Worm (Caenorhabditis elegans) whole organism, late embryonic: ENCODE results near the gene Y57A10A.13.

Experiments used
- C08G9.2 ChIP-seq: sonication (generic microtip); optimal IDR thresholded peaks from 2 replicates; lab custom pipeline; 2016; ENCODE audit warnings: mild to moderate bottlenecking, missing genetic modification characterization, moderate library complexity, missing compliant biosample characterization
- C38D4.7 ChIP-seq: fragments of 200-800 bp; sonication (Bioruptor generic); optimal IDR thresholded peaks from 2 replicates; lab custom pipeline; 2018; ENCODE audit warnings: mild to moderate bottlenecking, missing genetic modification characterization, moderate library complexity, missing compliant biosample characterization
- F13H6.1 ChIP-seq: sonication (generic microtip); optimal IDR thresholded peaks from 2 replicates; lab custom pipeline; 2016; ENCODE audit warnings: missing genetic modification characterization, missing compliant biosample characterization
- K02D7.2 ChIP-seq: sonication (generic microtip); optimal IDR thresholded peaks from 2 replicates; lab custom pipeline; 2017; ENCODE audit warnings: mild to moderate bottlenecking, missing genetic modification characterization, missing compliant biosample characterization
- T23F11.4 ChIP-seq: fragments of 200-800 bp; sonication (Bioruptor generic); optimal IDR thresholded peaks from 2 replicates; lab custom pipeline; 2018; ENCODE audit warnings: mild to moderate bottlenecking, missing genetic modification characterization, missing compliant biosample characterization
- Y22D7AL.16 ChIP-seq: sonication (generic microtip); optimal IDR thresholded peaks from 2 replicates; lab custom pipeline; 2016; ENCODE audit warnings: missing genetic modification characterization, missing compliant biosample characterization
- ahr-1 ChIP-seq: sonication (generic microtip); optimal IDR thresholded peaks from 2 replicates; lab custom pipeline; 2016; ENCODE audit warnings: missing genetic modification characterization, missing compliant biosample characterization
- ama-1 ChIP-seq: fragments of 150-350 bp; optimal IDR thresholded peaks from 2 replicates; lab custom pipeline; 2014
- ceh-14 ChIP-seq: sonication (generic microtip); optimal IDR thresholded peaks from 2 replicates; lab custom pipeline; 2016; ENCODE audit warnings: missing genotype, missing genetic modification characterization, missing compliant biosample characterization
- ceh-18 ChIP-seq: sonication (generic microtip); optimal IDR thresholded peaks from 2 replicates; lab custom pipeline; 2016; ENCODE audit warnings: missing genetic modification characterization, missing compliant biosample characterization
- ceh-19 ChIP-seq: fragments of 200-800 bp; sonication (Bioruptor generic); optimal IDR thresholded peaks from 2 replicates; lab custom pipeline; 2018; ENCODE audit warnings: mild to moderate bottlenecking, missing genetic modification characterization, missing compliant biosample characterization
- ceh-31 ChIP-seq: sonication (generic microtip); optimal IDR thresholded peaks from 2 replicates; lab custom pipeline; 2016; ENCODE audit warnings: missing genetic modification characterization, missing compliant biosample characterization
- ceh-34 ChIP-seq: sonication (generic microtip); optimal IDR thresholded peaks from 2 replicates; lab custom pipeline; 2016; ENCODE audit warnings: mild to moderate bottlenecking, missing genetic modification characterization, missing compliant biosample characterization
- ceh-48 ChIP-seq: sonication (generic microtip); optimal IDR thresholded peaks from 2 replicates; lab custom pipeline; 2016; ENCODE audit warnings: missing genetic modification characterization, inconsistent platforms, missing compliant biosample characterization
- ceh-6 ChIP-seq: fragments of 200-800 bp; sonication (Bioruptor generic); optimal IDR thresholded peaks from 2 replicates; lab custom pipeline; 2018; ENCODE audit warnings: mild to moderate bottlenecking, missing genetic modification characterization, missing compliant biosample characterization
- che-1 ChIP-seq: sonication (generic microtip); optimal IDR thresholded peaks from 2 replicates; lab custom pipeline; 2016; ENCODE audit warnings: mild to moderate bottlenecking, missing genetic modification characterization, missing compliant biosample characterization
- dve-1 ChIP-seq: sonication (generic microtip); optimal IDR thresholded peaks from 2 replicates; lab custom pipeline; 2017; ENCODE audit warnings: antibody characterized with exemption, mild to moderate bottlenecking, missing genetic modification characterization, missing compliant biosample characterization
- elt-2 ChIP-seq: sonication (generic microtip); optimal IDR thresholded peaks from 2 replicates; lab custom pipeline; 2016; ENCODE audit warnings: missing genetic modification reagents, missing genetic modification characterization, missing compliant biosample characterization
- elt-4 ChIP-seq: sonication (generic microtip); optimal IDR thresholded peaks from 2 replicates; lab custom pipeline; 2016; ENCODE audit warnings: missing genetic modification characterization, missing compliant biosample characterization
- eyg-1 ChIP-seq: sonication (generic microtip); optimal IDR thresholded peaks from 2 replicates; lab custom pipeline; 2016; ENCODE audit warnings: missing genotype, missing genetic modification characterization, missing compliant biosample characterization
- fax-1 ChIP-seq: sonication (generic microtip); optimal IDR thresholded peaks from 2 replicates; lab custom pipeline; 2016; ENCODE audit warnings: missing genotype, missing genetic modification characterization, missing compliant biosample characterization
- fkh-10 ChIP-seq: fragments of 150-350 bp; optimal IDR thresholded peaks from 2 replicates; lab custom pipeline; 2014; ENCODE audit warnings: missing biosample characterization, missing genetic modification reagents, missing genetic modification characterization
- gmeb-2 ChIP-seq: sonication (generic microtip); optimal IDR thresholded peaks from 2 replicates; lab custom pipeline; 2016; ENCODE audit warnings: missing genetic modification characterization, inconsistent platforms, missing compliant biosample characterization
- hlh-13 ChIP-seq: fragments of 200-800 bp; sonication (Bioruptor generic); optimal IDR thresholded peaks from 2 replicates; lab custom pipeline; 2018; ENCODE audit warnings: mild to moderate bottlenecking, missing genetic modification characterization, missing compliant biosample characterization
- hlh-15 ChIP-seq: sonication (generic microtip); optimal IDR thresholded peaks from 2 replicates; lab custom pipeline; 2016; ENCODE audit warnings: missing genetic modification characterization, missing compliant biosample characterization
- hlh-6 ChIP-seq: sonication (generic microtip); optimal IDR thresholded peaks from 2 replicates; lab custom pipeline; 2016; ENCODE audit warnings: missing genotype, missing genetic modification characterization, missing compliant biosample characterization
- lim-6 ChIP-seq: sonication (generic microtip); optimal IDR thresholded peaks from 2 replicates; lab custom pipeline; 2016; ENCODE audit warnings: missing genetic modification characterization, missing compliant biosample characterization
- mec-3 ChIP-seq: sonication (generic microtip); optimal IDR thresholded peaks from 2 replicates; lab custom pipeline; 2016; ENCODE audit warnings: borderline replicate concordance, missing genetic modification characterization, missing compliant biosample characterization
- nhr-232 ChIP-seq: sonication (generic microtip); optimal IDR thresholded peaks from 2 replicates; lab custom pipeline; 2016; ENCODE audit warnings: missing genetic modification characterization, missing compliant biosample characterization
- npax-4 ChIP-seq: sonication (generic microtip); optimal IDR thresholded peaks from 2 replicates; lab custom pipeline; 2016; ENCODE audit warnings: missing genetic modification characterization, missing compliant biosample characterization
- odd-2 ChIP-seq: sonication (generic microtip); optimal IDR thresholded peaks from 2 replicates; lab custom pipeline; 2017; ENCODE audit warnings: antibody characterized with exemption, mild to moderate bottlenecking, missing genetic modification characterization, missing compliant biosample characterization
- pat-9 ChIP-seq: fragments of 200-800 bp; sonication (Bioruptor generic); optimal IDR thresholded peaks from 2 replicates; lab custom pipeline; 2018; ENCODE audit warnings: mild to moderate bottlenecking, missing genetic modification characterization, moderate library complexity, missing compliant biosample characterization
- pha-2 ChIP-seq: sonication (generic microtip); optimal IDR thresholded peaks from 2 replicates; lab custom pipeline; 2017; ENCODE audit warnings: mild to moderate bottlenecking, missing genetic modification characterization, missing compliant biosample characterization
- pha-4 ChIP-seq: fragments of 150-350 bp; optimal IDR thresholded peaks from 2 replicates; lab custom pipeline; 2018; ENCODE audit warnings: missing biosample characterization, missing genetic modification reagents, missing genetic modification characterization
- pqm-1 ChIP-seq: sonication (generic microtip); optimal IDR thresholded peaks from 2 replicates; lab custom pipeline; 2016; ENCODE audit warnings: missing genetic modification characterization, missing compliant biosample characterization
- pros-1 ChIP-seq: fragments of 150-350 bp; optimal IDR thresholded peaks from 2 replicates; lab custom pipeline; 2014; ENCODE audit warnings: missing biosample characterization, missing genetic modification reagents, missing genetic modification characterization
- ref-2 ChIP-seq: sonication (generic microtip); optimal IDR thresholded peaks from 2 replicates; lab custom pipeline; 2016; ENCODE audit warnings: missing genetic modification characterization, missing compliant biosample characterization
- rnt-1 ChIP-seq: sonication (generic microtip); optimal IDR thresholded peaks from 2 replicates; lab custom pipeline; 2016; ENCODE audit warnings: missing genetic modification characterization, missing compliant biosample characterization
- sox-2 ChIP-seq: fragments of 200-800 bp; sonication (Bioruptor generic); IDR thresholded peaks from 2 replicates; pipeline ENCODE4 v1.3.6; 2022; ENCODE audit warnings: missing genetic modification reagents, missing genetic modification characterization, missing compliant biosample characterization
- tbx-2 ChIP-seq: sonication (generic microtip); optimal IDR thresholded peaks from 2 replicates; lab custom pipeline; 2016; ENCODE audit warnings: missing genetic modification characterization, missing compliant biosample characterization
- ttx-3 ChIP-seq: sonication (generic microtip); optimal IDR thresholded peaks from 2 replicates; lab custom pipeline; 2016; ENCODE audit warnings: missing genetic modification reagents, missing genetic modification characterization, missing compliant biosample characterization
- unc-3 ChIP-seq, 2 experiments: fragments of 200-800 bp in 1 of 2; sonication (Bioruptor generic) in 1 of 2; sonication (generic microtip) in 1 of 2; conservative IDR thresholded peaks in 1 of 2; optimal IDR thresholded peaks in 1 of 2; 2 replicates each; pipeline versions ENCODE4 v1.3.6 to Lab custom; 2016 to 2022; ENCODE audit warnings: missing compliant biosample characterization in 2 of 2, missing genetic modification characterization in 2 of 2, missing genetic modification reagents in 1 of 2
- unc-55 ChIP-seq: sonication (generic microtip); optimal IDR thresholded peaks from 2 replicates; lab custom pipeline; 2017; ENCODE audit warnings: missing biosample characterization, missing genetic modification reagents, missing genetic modification characterization
- zip-5 ChIP-seq: sonication (generic microtip); optimal IDR thresholded peaks from 2 replicates; lab custom pipeline; 2016; ENCODE audit warnings: missing genetic modification characterization, missing compliant biosample characterization

Y57A10A.13 gene

DNA sequence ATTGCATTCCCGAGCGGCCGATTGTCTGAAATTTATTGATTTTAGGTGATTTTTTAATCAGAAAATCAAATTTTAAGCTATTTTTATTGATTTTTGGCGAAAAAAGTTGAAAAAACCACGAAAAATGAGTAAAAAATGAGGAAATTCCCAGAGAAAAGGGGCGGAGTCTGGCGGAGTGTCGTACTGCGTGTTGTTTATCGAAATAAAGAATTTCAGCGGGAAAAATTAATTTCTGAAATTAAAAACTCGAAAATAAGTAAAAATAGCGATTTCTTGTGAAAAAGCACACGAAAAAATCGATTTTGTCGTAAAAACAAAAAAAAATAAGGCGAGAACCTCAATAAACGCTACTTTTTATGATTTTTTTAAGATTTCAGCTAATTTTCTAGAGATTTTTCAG, at the start of gene Y57A10A.13:
Gene Y57A10A.13 (minus strand): TSS at position 46 of the 400 bp plus-strand sequence.
- TF ChIP-seq rnt-1, result no peak
- TF ChIP-seq fax-1 (tag; lab: Kevin White, UChicago), result no peak

ce11 chrII:12228005-12228404, 43.3 kb upstream of the Y57A10A.13 start, which contains the start of gene sinh-1:
TSS of gene sinh-1 (plus strand) at chrII:12228305.
- no peak for TF ChIP-seq ahr-1 (tag; lab: Kevin White, UChicago)

DNA sequence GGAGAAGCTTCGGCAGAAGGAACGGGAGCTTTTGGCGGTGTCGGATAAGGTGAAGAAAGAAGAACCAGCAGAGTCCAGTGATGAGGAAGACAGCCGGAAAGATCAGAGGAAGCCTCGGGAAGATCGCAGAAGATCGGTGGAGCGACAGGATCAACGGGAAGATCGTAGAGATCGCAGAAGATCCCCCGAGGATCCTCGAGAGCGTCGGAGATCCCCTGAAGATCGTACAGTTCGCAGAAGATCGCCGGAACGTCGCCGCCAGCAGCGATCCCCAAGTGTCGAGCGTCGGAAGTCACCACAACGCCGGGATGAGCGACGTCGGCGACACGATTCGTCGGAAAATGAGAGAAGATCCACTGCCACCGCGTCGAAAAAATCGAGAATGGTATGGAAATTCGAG, 41.5 kb upstream of the Y57A10A.13 start:
- TF ChIP-seq fax-1 (tag; lab: Kevin White, UChicago) (no peak), C38D4.7 (no peak), npax-4 (tag; lab: Kevin White, UChicago) (no peak), elt-2 (no peak), ref-2 (tag; lab: Kevin White, UChicago) (no peak), F13H6.1 (tag; lab: Kevin White, UChicago) (no peak), ceh-19 (GFP tag; lab: Kevin White, UChicago) (no peak), lim-6 (tag; lab: Kevin White, UChicago) (no peak), hlh-15 (tag; lab: Kevin White, UChicago) (no peak), ceh-48 (no peak), sox-2 (GFP tag; lab: Robert Waterston, UW) (no peak), Y22D7AL.16 (no peak), pat-9 (no peak), che-1 (tag; lab: Kevin White, UChicago) (no peak), hlh-6 (tag; lab: Kevin White, UChicago) (no peak), ceh-6 (GFP tag; lab: Kevin White, UChicago) (no peak)

- TF ChIP-seq zip-5 (tag; lab: Kevin White, UChicago) (no peak), tbx-2 (tag; lab: Kevin White, UChicago) (no peak), C38D4.7 (no peak), K02D7.2 (tag; lab: Kevin White, UChicago) (no peak), odd-2 (tag; lab: Kevin White, UChicago) (no peak), pha-4 (no peak), pat-9 (no peak), rnt-1 (no peak), dve-1 (tag; lab: Kevin White, UChicago) (no peak)
Observed at ce11 chrII:12224916-12225406, 40.3 kb upstream of the Y57A10A.13 start, which contains the start of the genes pqn-87 and rsr-2. TSS of gene pqn-87 (minus strand) at chrII:12225086. TSS of gene rsr-2 (plus strand) at chrII:12225356.

DNA sequence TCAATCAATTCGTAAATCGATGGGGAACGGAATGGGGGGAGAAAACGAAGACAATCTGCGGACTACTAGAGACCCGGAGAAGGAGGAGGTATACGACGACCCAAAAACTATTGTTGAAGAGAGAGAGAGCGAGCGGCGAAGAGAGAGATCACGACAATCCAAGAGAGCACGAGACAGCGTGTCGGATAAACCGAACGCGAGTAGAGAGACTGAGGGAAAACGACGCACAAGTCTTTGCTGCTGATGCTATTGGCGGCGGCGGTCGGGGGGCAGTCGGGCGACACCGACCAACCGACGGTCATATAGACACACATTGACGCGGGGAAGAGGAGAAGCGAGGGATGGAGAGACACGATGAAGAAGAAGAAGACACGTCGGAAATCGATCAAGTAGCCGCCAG, 37.8 kb upstream of the Y57A10A.13 start:
- TF ChIP-seq zip-5 (tag; lab: Kevin White, UChicago) (no peak), ceh-18 (tag; lab: Kevin White, UChicago) (peak; percentile 92), ceh-34 (tag; lab: Kevin White, UChicago) (peak; percentile 91), nhr-232 (tag; lab: Kevin White, UChicago) (no peak), gmeb-2 (tag; lab: Kevin White, UChicago) (no peak), lim-6 (tag; lab: Kevin White, UChicago) (no peak), eyg-1 (no peak), ceh-31 (tag; lab: Kevin White, UChicago) (peak; percentile 87), T23F11.4 (GFP tag; lab: Kevin White, UChicago) (no peak), elt-2 (no peak), pha-2 (tag; lab: Kevin White, UChicago) (no peak), pros-1 (tag; lab: Kevin White, UChicago) (peak; percentile 88), ceh-14 (peak; percentile 46), pqm-1 (tag; lab: Kevin White, UChicago) (no peak), ama-1 (lab: Kevin White, UChicago) (no peak), dve-1 (tag; lab: Kevin White, UChicago) (peak; percentile 64), ttx-3 (no peak), sox-2 (GFP tag; lab: Robert Waterston, UW) (no peak), elt-4 (tag; lab: Kevin White, UChicago) (no peak), unc-55 (peak; percentile 86), hlh-13 (no peak), C38D4.7 (no peak), C08G9.2 (tag; lab: Kevin White, UChicago) (peak; percentile 64), npax-4 (tag; lab: Kevin White, UChicago) (no peak), mec-3 (tag; lab: Kevin White, UChicago) (no peak), unc-3 (GFP tag; conservative IDR thresholded peaks at IDR 0.05; lab: Robert Waterston, UW) (no peak), unc-3 (tag; optimal IDR thresholded peaks at IDR 0.05; lab: Kevin White, UChicago) (no peak), fkh-10 (no peak)
